Worm (Caenorhabditis elegans): ENCODE data around the gene ZK1098.3.

ZK1098.3 gene

ce11 chrIII:9542280-9542679, 3.8 kb upstream of the ZK1098.3 start, which contains the start of gene mut-7:
Gene mut-7 (minus strand): TSS chrIII:9542380.
- TF ChIP-seq tbx-2 (tag; optimal IDR thresholded peaks at IDR 0.05) (no peak), ztf-11 (tag; optimal IDR thresholded peaks at IDR 0.05) (no peak), eor-1 (tag; optimal IDR thresholded peaks at IDR 0.05) (no peak), nhr-67 (tag; optimal IDR thresholded peaks at IDR 0.05) (no peak)

ce11 chrIII:9528824-9529223, 9.7 kb downstream of the ZK1098.3 start, which contains the start of gene ZK1098.2:
Gene ZK1098.2 (plus strand): TSS chrIII:9529159.
- TF ChIP-seq aly-2 (tag; optimal IDR thresholded peaks at IDR 0.05), result no peak
- TF ChIP-seq R02D3.7 (tag; optimal IDR thresholded peaks at IDR 0.05), result no peak
- TF ChIP-seq lin-15B (tag; optimal IDR thresholded peaks at IDR 0.05), result no peak
- no peak for TF ChIP-seq zag-1 (tag; optimal IDR thresholded peaks at IDR 0.05)
- no peak for TF ChIP-seq ztf-11 (tag; optimal IDR thresholded peaks at IDR 0.05)
- TF ChIP-seq ztf-4 (tag; optimal IDR thresholded peaks at IDR 0.05), result no peak
- peak; percentile 34 for TF ChIP-seq nfya-1 (tag; optimal IDR thresholded peaks at IDR 0.05; ENCODE audit: insufficient read depth)
- TF ChIP-seq pha-4 (tag; optimal IDR thresholded peaks at IDR 0.05), result peak; percentile 69

- TF ChIP-seq hmg-11 (tag; optimal IDR thresholded peaks at IDR 0.05) (no peak), ztf-11 (tag; optimal IDR thresholded peaks at IDR 0.05) (no peak), daf-12 (tag; optimal IDR thresholded peaks at IDR 0.05) (no peak), unc-62 (GFP tag; optimal IDR thresholded peaks at IDR 0.05) (no peak)
These were observed 11.7 kb downstream of the ZK1098.3 start, which contains the start of gene ZK1098.6 for ce11 chrIII:9526851-9527250. Gene ZK1098.6 (plus strand): TSS chrIII:9527151.

- TF ChIP-seq elt-2 (tag; optimal IDR thresholded peaks at IDR 0.05) (no peak), unc-39 (tag; optimal IDR thresholded peaks at IDR 0.05) (no peak)
These were observed 13.3 kb downstream of the ZK1098.3 start, which contains the start of gene trpp-3 for ce11 chrIII:9525252-9525651. Gene trpp-3 (plus strand): TSS chrIII:9525552.

- TF ChIP-seq nhr-67 (tag; optimal IDR thresholded peaks at IDR 0.05) (no peak), unc-39 (tag; optimal IDR thresholded peaks at IDR 0.05) (no peak), elt-2 (tag; optimal IDR thresholded peaks at IDR 0.05) (no peak), hmg-11 (tag; optimal IDR thresholded peaks at IDR 0.05) (peak; percentile 22), pha-4 (tag; optimal IDR thresholded peaks at IDR 0.05) (peak; percentile 3), nfya-1 (tag; optimal IDR thresholded peaks at IDR 0.05; ENCODE audit: insufficient read depth) (peak; percentile 48), nhr-23 (tag; optimal IDR thresholded peaks at IDR 0.05) (no peak)
These were observed 14.9 kb downstream of the ZK1098.3 start, which contains the start of gene mrps-23 for ce11 chrIII:9523581-9523980. Gene mrps-23 (minus strand): TSS chrIII:9523672.

DNA sequence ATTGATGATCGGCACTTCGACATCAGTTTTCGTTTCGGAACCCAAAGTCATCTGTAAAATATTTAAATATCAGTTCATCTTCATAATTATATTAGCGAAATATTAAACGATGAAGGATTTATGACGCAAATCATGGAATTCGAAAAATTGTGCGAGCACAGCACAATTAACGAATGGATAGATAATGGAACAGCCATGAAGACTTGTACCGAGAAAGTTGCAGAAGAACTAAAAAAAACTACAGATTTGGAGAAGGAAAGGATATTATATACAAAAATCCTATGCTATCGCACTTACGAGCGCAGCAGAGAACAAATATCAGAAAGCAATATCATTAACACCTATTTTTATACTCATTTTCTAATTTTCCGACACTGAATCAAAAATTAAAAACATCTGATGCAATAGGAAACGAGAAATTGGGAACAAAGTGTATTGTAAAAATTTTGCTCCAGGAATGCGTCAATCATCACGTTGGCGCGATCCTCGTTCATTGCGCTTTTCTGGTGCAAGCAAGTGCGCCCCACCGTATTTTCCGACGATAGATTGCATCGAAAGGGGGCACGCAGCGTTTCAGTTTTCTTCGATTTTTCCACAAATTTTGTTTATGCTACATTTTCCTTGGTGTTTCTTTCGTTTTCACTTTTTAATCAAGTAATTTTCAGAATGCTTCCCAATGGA, 17.0 kb downstream of the ZK1098.3 start, which contains the start of the genes clu-1 and prp-40:
Gene clu-1, minus strand, starts transcription at position 51 of the 681 bp plus-strand sequence.
Gene prp-40, plus strand, starts transcription at position 666 of the 681 bp plus-strand sequence.
- TF ChIP-seq hmg-11 (tag; optimal IDR thresholded peaks at IDR 0.05) (peak; percentile 83), pha-4 (tag; optimal IDR thresholded peaks at IDR 0.05) (peak; percentile 93), egl-5 (tag; optimal IDR thresholded peaks at IDR 0.05) (peak; percentile 72), snpc-4 (tag; optimal IDR thresholded peaks at IDR 0.05) (peak; percentile 90), ZK546.5 (tag; optimal IDR thresholded peaks at IDR 0.05) (no peak), elt-2 (tag; optimal IDR thresholded peaks at IDR 0.05) (peak; percentile 69), egl-27 (tag; optimal IDR thresholded peaks at IDR 0.05) (peak; percentile 71), fkh-2 (tag; optimal IDR thresholded peaks at IDR 0.05) (no peak), nhr-77 (tag; optimal IDR thresholded peaks at IDR 0.05) (no peak), nhr-23 (tag; optimal IDR thresholded peaks at IDR 0.05) (peak; percentile 93), skn-1 (tag; optimal IDR thresholded peaks at IDR 0.05) (peak; percentile 56), mml-1 (tag; optimal IDR thresholded peaks at IDR 0.05) (no peak), pqm-1 (tag; optimal IDR thresholded peaks at IDR 0.05) (peak; percentile 74), lin-39 (tag; optimal IDR thresholded peaks at IDR 0.05) (peak; percentile 90), elt-3 (tag; optimal IDR thresholded peaks at IDR 0.05) (no peak), nfya-1 (tag; optimal IDR thresholded peaks at IDR 0.05; ENCODE audit: insufficient read depth) (peak; percentile 91), aly-2 (tag; optimal IDR thresholded peaks at IDR 0.05) (no peak), nhr-76 (tag; optimal IDR thresholded peaks at IDR 0.05) (no peak), ama-1 (optimal IDR thresholded peaks at IDR 0.05) (no peak), nhr-12 (tag; optimal IDR thresholded peaks at IDR 0.05) (no peak), ztf-11 (tag; optimal IDR thresholded peaks at IDR 0.05) (no peak), nhr-67 (tag; optimal IDR thresholded peaks at IDR 0.05) (no peak), sea-2 (GFP tag; optimal IDR thresholded peaks at IDR 0.05) (no peak), jun-1 (tag; optimal IDR thresholded peaks at IDR 0.05) (peak; percentile 80), lsy-12 (tag; optimal IDR thresholded peaks at IDR 0.05) (peak; percentile 80), nhr-237 (tag; optimal IDR thresholded peaks at IDR 0.05) (no peak), ceh-82 (tag; optimal IDR thresholded peaks at IDR 0.05) (peak; percentile 57), zag-1 (tag; optimal IDR thresholded peaks at IDR 0.05) (peak; percentile 35), fkh-10 (GFP tag; optimal IDR thresholded peaks at IDR 0.05) (peak; percentile 69), nhr-43 (tag; optimal IDR thresholded peaks at IDR 0.05; ENCODE audit: poor library complexity, severe bottlenecking) (peak; percentile 75), unc-39 (tag; optimal IDR thresholded peaks at IDR 0.05) (no peak), R02D3.7 (tag; optimal IDR thresholded peaks at IDR 0.05) (peak; percentile 77), lin-15B (tag; optimal IDR thresholded peaks at IDR 0.05) (peak; percentile 98), ceh-28 (tag; optimal IDR thresholded peaks at IDR 0.05) (peak; percentile 76)

All from whole organism, L3 larva.